Worm (Caenorhabditis elegans): ENCODE measurements around the gene K11G12.6.

DNA sequence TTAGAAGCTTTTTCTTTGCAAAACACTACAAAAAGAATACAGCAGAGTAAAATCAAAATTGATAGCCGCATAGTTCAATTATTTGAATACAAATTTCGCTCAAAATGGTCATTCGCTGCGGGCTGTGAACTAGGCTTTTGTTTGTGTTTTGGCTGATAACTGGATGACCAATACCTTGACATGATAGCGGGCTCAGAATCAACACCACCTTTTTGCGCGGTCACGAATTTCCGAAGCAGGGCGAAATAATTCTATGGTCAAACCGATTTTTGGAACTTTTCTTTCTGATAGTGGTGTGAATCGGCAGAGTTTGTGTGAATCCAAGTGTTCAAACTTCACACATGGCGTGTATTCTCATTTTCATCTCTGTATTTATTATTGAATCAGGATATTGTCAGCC lies 31.2 kb downstream of the K11G12.6 start, which contains the start of the genes F38B6.7 and F38B6.2:
- TF ChIP-seq nhr-237 (tag; optimal IDR thresholded peaks at IDR 0.05) (no peak), mab-5 (tag; optimal IDR thresholded peaks at IDR 0.05) (no peak), elt-3 (tag; optimal IDR thresholded peaks at IDR 0.05) (no peak), ama-1 (optimal IDR thresholded peaks at IDR 0.05) (no peak), nhr-12 (tag; optimal IDR thresholded peaks at IDR 0.05) (no peak), unc-62 (GFP tag; optimal IDR thresholded peaks at IDR 0.05) (no peak), nhr-77 (tag; optimal IDR thresholded peaks at IDR 0.05) (no peak), fos-1 (tag; optimal IDR thresholded peaks at IDR 0.05) (no peak), unc-39 (tag; optimal IDR thresholded peaks at IDR 0.05) (no peak)
